Fruit fly (Drosophila melanogaster) whole organism, pupa: ENCODE results near the gene Ipk2.

Experiments
- CG10348 ChIP-seq: fragments of 200-800 bp; sonication (Bioruptor generic); IDR thresholded peaks from 2 replicates; pipeline ENCODE4 v1.3.6; 2022; ENCODE audit warnings: missing biosample characterization, missing genetic modification characterization
- CG12605 ChIP-seq: fragments of 200-800 bp; sonication (Bioruptor generic); IDR thresholded peaks from 2 replicates; pipeline ENCODE4 v1.3.6; 2022; ENCODE audit warnings: missing biosample characterization, missing genetic modification characterization
- CG13204 ChIP-seq: fragments of 200-800 bp; sonication (Bioruptor generic); optimal IDR thresholded peaks from 2 replicates; lab custom pipeline; 2018; ENCODE audit warnings: missing biosample characterization, mild to moderate bottlenecking, missing genetic modification characterization, moderate library complexity
- CG14655 ChIP-seq: fragments of 200-800 bp; sonication (Bioruptor generic); optimal IDR thresholded peaks from 3 replicates; lab custom pipeline; 2017; ENCODE audit warnings: mild to moderate bottlenecking, missing biosample characterization, missing genetic modification reagents, missing genetic modification characterization
- CG15710 ChIP-seq: fragments of 200-800 bp; sonication (Bioruptor generic); optimal IDR thresholded peaks from 2 replicates; lab custom pipeline; 2018; ENCODE audit warnings: missing biosample characterization, mild to moderate bottlenecking, missing genetic modification characterization, moderate library complexity
- CG17806 ChIP-seq: fragments of 200-800 bp; sonication (Bioruptor generic); optimal IDR thresholded peaks from 2 replicates; lab custom pipeline; 2018; ENCODE audit warnings: missing biosample characterization, mild to moderate bottlenecking, missing genetic modification characterization, moderate library complexity
- CG32121 ChIP-seq: fragments of 200-800 bp; sonication (Bioruptor generic); IDR thresholded peaks from 2 replicates; pipeline ENCODE4 v1.3.6; 2022; ENCODE audit warnings: missing biosample characterization, missing genetic modification characterization
- CG34367 ChIP-seq: fragments of 200-800 bp; sonication (Bioruptor generic); optimal IDR thresholded peaks from 2 replicates; lab custom pipeline; 2018; ENCODE audit warnings: missing biosample characterization, mild to moderate bottlenecking, missing genetic modification characterization
- CG4496 ChIP-seq: fragments of 200-800 bp; sonication (Bioruptor generic); IDR thresholded peaks from 3 replicates; pipeline ENCODE4 v1.3.6; 2022; ENCODE audit warnings: missing biosample characterization, missing genetic modification characterization
- CG8159 ChIP-seq: fragments of 200-800 bp; sonication (Bioruptor generic); optimal IDR thresholded peaks from 3 replicates; lab custom pipeline; 2018; ENCODE audit warnings: missing biosample characterization, mild to moderate bottlenecking, missing genetic modification characterization, moderate library complexity
- CG8301 ChIP-seq: fragments of 200-800 bp; sonication (Bioruptor generic); optimal IDR thresholded peaks from 2 replicates; lab custom pipeline; 2018; ENCODE audit warnings: missing biosample characterization, mild to moderate bottlenecking, missing genetic modification characterization
- CG9948 ChIP-seq: fragments of 200-800 bp; sonication (Bioruptor generic); optimal IDR thresholded peaks from 2 replicates; lab custom pipeline; 2018; ENCODE audit warnings: missing biosample characterization, mild to moderate bottlenecking, missing genetic modification characterization, moderate library complexity
- D1 ChIP-seq: fragments of 200-800 bp; sonication (Bioruptor generic); optimal IDR thresholded peaks from 2 replicates; lab custom pipeline; 2018; ENCODE audit warnings: missing biosample characterization, mild to moderate bottlenecking, missing genetic modification characterization, moderate library complexity
- EcR ChIP-seq: fragments of 200-800 bp; sonication (Bioruptor generic); optimal IDR thresholded peaks from 3 replicates; lab custom pipeline; 2019; ENCODE audit warnings: missing biosample characterization, missing genetic modification characterization, mild to moderate bottlenecking, moderate library complexity, missing genetic modification reagents
- Ets98B ChIP-seq: fragments of 200-800 bp; sonication (Bioruptor generic); IDR thresholded peaks from 2 replicates; pipeline ENCODE4 v1.3.6; 2022; ENCODE audit warnings: missing biosample characterization, missing genetic modification characterization
- Pif1A ChIP-seq: fragments of 200-800 bp; sonication (Bioruptor generic); optimal IDR thresholded peaks from 3 replicates; lab custom pipeline; 2016; ENCODE audit warnings: missing biosample characterization, missing genetic modification characterization
- Pif1B ChIP-seq: fragments of 200-800 bp; sonication (Bioruptor generic); optimal IDR thresholded peaks from 3 replicates; lab custom pipeline; 2016; ENCODE audit warnings: missing biosample characterization, missing genetic modification characterization
- Snoo ChIP-seq: fragments of 200-800 bp; sonication (Bioruptor generic); optimal IDR thresholded peaks from 3 replicates; lab custom pipeline; 2017; ENCODE audit warnings: missing biosample characterization, mild to moderate bottlenecking, missing genetic modification characterization, inconsistent platforms
- fd96Ca ChIP-seq: fragments of 200-800 bp; sonication (Bioruptor generic); IDR thresholded peaks from 3 replicates; pipeline ENCODE4 v1.3.6; 2022; ENCODE audit warnings: missing biosample characterization, missing genetic modification characterization
- gl ChIP-seq: fragments of 200-800 bp; sonication (Bioruptor generic); optimal IDR thresholded peaks from 2 replicates; lab custom pipeline; 2018; ENCODE audit warnings: missing biosample characterization, mild to moderate bottlenecking, missing genetic modification characterization
- rn ChIP-seq: fragments of 200-800 bp; sonication (Bioruptor generic); IDR thresholded peaks from 2 replicates; pipeline ENCODE4 v1.3.6; 2022; ENCODE audit warnings: missing biosample characterization, missing genetic modification characterization

Gene Ipk2

DNA sequence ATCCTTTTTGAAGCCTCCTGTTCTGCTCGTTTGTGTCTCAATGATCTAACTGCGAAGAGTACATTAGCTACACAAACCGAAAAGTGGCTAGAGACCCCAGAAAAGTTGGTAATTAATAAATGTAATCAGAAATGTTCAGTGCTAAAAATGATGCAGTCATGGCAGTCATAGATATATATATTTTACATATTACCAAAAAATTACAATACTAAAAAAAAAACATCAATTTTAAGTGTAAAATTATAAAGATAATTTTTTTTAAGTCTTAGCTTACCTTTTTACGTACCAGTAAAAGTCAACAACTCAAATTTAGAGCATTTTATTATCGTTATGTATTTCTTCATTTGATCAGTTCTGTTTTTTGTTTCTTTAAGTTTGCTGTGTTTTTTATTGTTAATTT lies 38.7 kb upstream of the Ipk2 start:
- TF ChIP-seq CG32121 (GFP tag; lab: Robert Waterston, UW) (no peak), CG4496 (no peak), CG8301 (no peak), Pif1A (no peak), CG34367 (tag; lab: Kevin White, UChicago) (peak; percentile 43), D1 (no peak), CG12605 (no peak), rn (GFP tag; lab: Robert Waterston, UW) (no peak), CG8159 (tag; lab: Kevin White, UChicago) (peak; percentile 62), fd96Ca (GFP tag; lab: Robert Waterston, UW) (no peak), Ets98B (no peak), gl (tag; lab: Kevin White, UChicago) (no peak), Snoo (tag; lab: Kevin White, UChicago) (no peak), CG17806 (tag; lab: Kevin White, UChicago) (peak; percentile 32), CG15710 (tag; lab: Kevin White, UChicago) (peak; percentile 80), CG14655 (peak; percentile 5), EcR (no peak), CG13204 (GFP tag; lab: Kevin White, UChicago) (no peak), CG9948 (tag; lab: Kevin White, UChicago) (peak; percentile 47), Pif1B (GFP tag; lab: Kevin White, UChicago) (peak; percentile 28), CG10348 (GFP tag; lab: Robert Waterston, UW) (no peak)

DNA sequence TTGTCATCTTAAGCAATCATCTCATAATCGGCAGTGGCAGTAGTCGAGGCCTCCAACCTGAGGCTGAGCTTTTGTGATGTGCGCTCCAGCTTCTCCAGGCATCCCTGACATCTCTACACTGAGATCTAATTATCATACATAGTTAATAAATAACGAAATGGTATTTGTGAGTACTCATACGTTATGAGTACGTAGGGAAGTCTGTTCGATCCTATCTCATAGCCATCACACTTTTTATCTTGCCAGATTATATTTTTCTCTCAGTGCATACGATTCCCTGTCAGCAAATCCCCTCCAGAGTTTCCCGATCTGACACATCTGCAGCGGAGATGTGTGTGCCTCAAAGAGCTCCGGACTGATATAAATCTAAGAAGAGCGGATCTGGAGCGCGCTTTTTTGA lies 35.4 kb upstream of the Ipk2 start:
- TF ChIP-seq Ets98B (peak; percentile 31; the same call in 1 of the 2 replicates), CG8301 (peak; percentile 63), CG12605 (peak; percentile 19; the same call in 1 of the 2 replicates), EcR (no peak), Pif1B (GFP tag; lab: Kevin White, UChicago) (peak; percentile 70), CG17806 (tag; lab: Kevin White, UChicago) (peak; percentile 75), Snoo (tag; lab: Kevin White, UChicago) (no peak), CG15710 (tag; lab: Kevin White, UChicago) (peak; percentile 68), CG13204 (GFP tag; lab: Kevin White, UChicago) (no peak), CG10348 (GFP tag; lab: Robert Waterston, UW) (no peak), CG14655 (peak; percentile 70), rn (GFP tag; lab: Robert Waterston, UW) (no peak), CG8159 (tag; lab: Kevin White, UChicago) (peak; percentile 76), CG34367 (tag; lab: Kevin White, UChicago) (peak; percentile 72), D1 (no peak), CG4496 (peak; percentile 60; the same call in 1 of the 3 replicates), CG9948 (tag; lab: Kevin White, UChicago) (peak; percentile 76), fd96Ca (GFP tag; lab: Robert Waterston, UW) (peak; percentile 61), Pif1A (peak; percentile 68), CG32121 (GFP tag; lab: Robert Waterston, UW) (no peak), gl (tag; lab: Kevin White, UChicago) (peak; percentile 33)

DNA sequence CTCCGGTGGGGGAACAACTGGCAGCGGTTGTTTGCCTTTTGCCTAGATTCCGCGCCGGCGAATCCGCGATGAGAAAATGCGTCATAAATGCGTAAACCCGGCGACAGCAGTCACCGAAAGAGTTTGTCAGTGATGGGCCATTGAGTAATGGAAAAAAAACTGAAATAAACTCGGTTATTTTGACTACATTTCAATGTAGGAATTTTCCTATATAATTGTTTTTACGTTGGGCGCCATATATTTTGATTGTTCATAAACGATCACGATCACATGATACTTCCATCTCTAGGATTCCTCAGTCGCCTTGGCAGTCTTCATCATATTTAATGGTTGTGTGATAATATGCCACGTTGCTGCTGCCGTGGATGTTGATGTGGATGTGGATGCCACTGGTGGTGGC lies 34.1 kb upstream of the Ipk2 start:
- TF ChIP-seq Pif1B (GFP tag; lab: Kevin White, UChicago) (peak; percentile 60), CG14655 (peak; percentile 84), CG8301 (peak; percentile 80), Snoo (tag; lab: Kevin White, UChicago) (no peak), CG15710 (tag; lab: Kevin White, UChicago) (peak; percentile 81), Ets98B (peak; percentile 71), CG9948 (tag; lab: Kevin White, UChicago) (peak; percentile 74), gl (tag; lab: Kevin White, UChicago) (peak; percentile 32), D1 (no peak), CG12605 (peak; percentile 59), CG34367 (tag; lab: Kevin White, UChicago) (peak; percentile 79), rn (GFP tag; lab: Robert Waterston, UW) (no peak), Pif1A (peak; percentile 69), EcR (no peak), CG17806 (tag; lab: Kevin White, UChicago) (peak; percentile 75), CG10348 (GFP tag; lab: Robert Waterston, UW) (no peak), CG32121 (GFP tag; lab: Robert Waterston, UW) (peak; percentile 52; the same call in 1 of the 2 replicates), CG4496 (peak; percentile 82), CG13204 (GFP tag; lab: Kevin White, UChicago) (peak; percentile 59), fd96Ca (GFP tag; lab: Robert Waterston, UW) (peak; percentile 79), CG8159 (tag; lab: Kevin White, UChicago) (peak; percentile 72)

DNA sequence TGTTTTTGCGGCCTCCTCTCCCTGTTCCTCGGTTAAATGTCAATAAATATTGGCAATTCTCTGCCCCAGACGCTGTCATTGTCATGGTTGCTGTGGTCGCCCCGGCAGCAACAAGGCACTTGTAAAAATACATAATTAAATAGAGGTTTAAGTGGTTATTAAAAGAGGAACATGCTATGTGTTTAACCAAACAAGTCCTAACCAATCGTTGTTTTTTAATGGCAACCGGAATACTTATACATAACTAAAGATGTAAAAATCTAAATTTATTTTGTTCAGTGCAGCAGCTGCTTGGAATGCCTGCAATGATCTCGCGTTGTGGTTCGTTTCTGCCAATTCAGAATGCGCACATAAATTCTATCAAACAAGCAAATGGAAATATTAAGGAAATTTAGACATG lies 32.9 kb upstream of the Ipk2 start:
- TF ChIP-seq CG8301 (peak; percentile 24), Pif1A (peak; percentile 45), fd96Ca (GFP tag; lab: Robert Waterston, UW) (no peak), CG10348 (GFP tag; lab: Robert Waterston, UW) (no peak), Pif1B (GFP tag; lab: Kevin White, UChicago) (peak; percentile 19), CG15710 (tag; lab: Kevin White, UChicago) (peak; percentile 25), CG34367 (tag; lab: Kevin White, UChicago) (peak; percentile 35), CG13204 (GFP tag; lab: Kevin White, UChicago) (no peak), D1 (no peak), CG8159 (tag; lab: Kevin White, UChicago) (peak; percentile 41), Ets98B (no peak), CG17806 (tag; lab: Kevin White, UChicago) (peak; percentile 50), CG9948 (tag; lab: Kevin White, UChicago) (peak; percentile 38), Snoo (tag; lab: Kevin White, UChicago) (no peak), CG14655 (peak; percentile 50), CG32121 (GFP tag; lab: Robert Waterston, UW) (no peak)
- TF ChIP-seq, all 21 proteins: peak for 9

DNA sequence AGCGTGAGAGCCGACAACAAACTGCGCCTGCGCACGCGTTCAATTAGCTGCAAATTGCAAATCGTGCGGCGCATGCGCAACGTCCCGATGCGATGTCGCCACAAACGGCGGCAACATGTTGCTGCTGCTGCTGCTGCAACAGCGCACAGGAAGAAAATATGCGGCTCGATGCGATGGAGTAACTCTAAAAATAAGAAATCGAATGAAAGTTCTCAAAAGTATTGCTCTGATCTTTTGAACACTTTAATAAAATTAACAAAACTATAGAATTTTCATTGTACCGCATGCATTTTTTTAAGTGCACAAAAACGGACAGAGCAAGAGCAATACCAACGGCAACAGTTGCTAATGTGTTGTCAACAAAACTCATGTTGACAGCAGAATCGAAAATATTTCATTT lies 32.1 kb upstream of the Ipk2 start:
- TF ChIP-seq CG15710 (tag; lab: Kevin White, UChicago) (peak; percentile 75), D1 (no peak), rn (GFP tag; lab: Robert Waterston, UW) (peak; percentile 72), CG32121 (GFP tag; lab: Robert Waterston, UW) (peak; percentile 92), CG10348 (GFP tag; lab: Robert Waterston, UW) (peak; percentile 54; the same call in 1 of the 2 replicates), Ets98B (peak; percentile 92), EcR (no peak), Pif1B (GFP tag; lab: Kevin White, UChicago) (peak; percentile 72), CG4496 (peak; percentile 93), CG34367 (tag; lab: Kevin White, UChicago) (peak; percentile 34), CG12605 (peak; percentile 87), Snoo (tag; lab: Kevin White, UChicago) (peak; percentile 38), CG17806 (tag; lab: Kevin White, UChicago) (peak; percentile 74), Pif1A (peak; percentile 73), CG8301 (peak; percentile 89), CG8159 (tag; lab: Kevin White, UChicago) (peak; percentile 71), CG14655 (peak; percentile 88), fd96Ca (GFP tag; lab: Robert Waterston, UW) (peak; percentile 93), CG13204 (GFP tag; lab: Kevin White, UChicago) (no peak), gl (tag; lab: Kevin White, UChicago) (no peak), CG9948 (tag; lab: Kevin White, UChicago) (peak; percentile 72)
